Worm (Caenorhabditis elegans): ENCODE data around the gene W01F3.2.

W01F3.2 gene

ce11 chrV:20670625-20671024 lies 10.5 kb downstream of the W01F3.2 start:
- TF ChIP-seq ceh-45 (GFP tag; IDR thresholded peaks at IDR 0.05) = no peak

ce11 chrV:20680189-20680588 lies 20.1 kb downstream of the W01F3.2 start:
- no peak for TF ChIP-seq ceh-24 (tag; optimal IDR thresholded peaks at IDR 0.05)
- TF ChIP-seq pag-3 (tag; optimal IDR thresholded peaks at IDR 0.05; ENCODE audit: borderline replicate concordance) = no peak
- no peak for TF ChIP-seq pha-4 (tag; optimal IDR thresholded peaks at IDR 0.05)
- no peak for TF ChIP-seq sox-4 (tag; optimal IDR thresholded peaks at IDR 0.05)
- TF ChIP-seq che-1 (tag; optimal IDR thresholded peaks at IDR 0.05) = no peak
- no peak for TF ChIP-seq dve-1 (tag; optimal IDR thresholded peaks at IDR 0.05)
- TF ChIP-seq nhr-232 (tag; optimal IDR thresholded peaks at IDR 0.05) = no peak
- TF ChIP-seq ceh-45 (GFP tag; IDR thresholded peaks at IDR 0.05) = no peak
- no peak for TF ChIP-seq K02D7.2 (tag; optimal IDR thresholded peaks at IDR 0.05)

ce11 chrV:20681120-20681519 lies 21.0 kb downstream of the W01F3.2 start, which contains the start of gene srsx-35:
TSS of gene srsx-35 (plus strand) at chrV:20681420.
- no peak for TF ChIP-seq pha-2 (tag; optimal IDR thresholded peaks at IDR 0.05)
- TF ChIP-seq ztf-16 (tag; optimal IDR thresholded peaks at IDR 0.05) = no peak
- no peak for TF ChIP-seq nhr-11 (tag; optimal IDR thresholded peaks at IDR 0.05)
- TF ChIP-seq unc-42 (tag; optimal IDR thresholded peaks at IDR 0.05) = no peak
- TF ChIP-seq pha-4 (tag; optimal IDR thresholded peaks at IDR 0.05) = no peak
- no peak for TF ChIP-seq hlh-13 (GFP tag; optimal IDR thresholded peaks at IDR 0.05)
- TF ChIP-seq ceh-48 (tag; optimal IDR thresholded peaks at IDR 0.05) = no peak
- TF ChIP-seq T23F11.4 (GFP tag; optimal IDR thresholded peaks at IDR 0.05) = no peak
- no peak for TF ChIP-seq fkh-6 (tag; optimal IDR thresholded peaks at IDR 0.05)
- no peak for TF ChIP-seq ceh-45 (GFP tag; IDR thresholded peaks at IDR 0.05)
- no peak for TF ChIP-seq lim-6 (tag; optimal IDR thresholded peaks at IDR 0.05)
- no peak for TF ChIP-seq ref-2 (tag; optimal IDR thresholded peaks at IDR 0.05)
- TF ChIP-seq pax-1 (tag; optimal IDR thresholded peaks at IDR 0.05) = no peak
- no peak for TF ChIP-seq ceh-19 (GFP tag; optimal IDR thresholded peaks at IDR 0.05)
- TF ChIP-seq C38D4.7 (GFP tag; optimal IDR thresholded peaks at IDR 0.05) = no peak
- TF ChIP-seq che-1 (tag; optimal IDR thresholded peaks at IDR 0.05) = no peak
- TF ChIP-seq K02D7.2 (tag; optimal IDR thresholded peaks at IDR 0.05) = no peak
- TF ChIP-seq ahr-1 (tag; optimal IDR thresholded peaks at IDR 0.05) = no peak

ce11 chrV:20681824-20682223 lies 21.7 kb downstream of the W01F3.2 start:
- TF ChIP-seq ref-2 (tag; optimal IDR thresholded peaks at IDR 0.05) (peak; percentile 8), nfya-1 (tag; optimal IDR thresholded peaks at IDR 0.05) (no peak)

- no peak for TF ChIP-seq madf-2 (tag; optimal IDR thresholded peaks at IDR 0.05)
- no peak for TF ChIP-seq pat-9 (tag; optimal IDR thresholded peaks at IDR 0.05)
- no peak for TF ChIP-seq pha-2 (tag; optimal IDR thresholded peaks at IDR 0.05)
- TF ChIP-seq ceh-19 (GFP tag; optimal IDR thresholded peaks at IDR 0.05) = no peak
- TF ChIP-seq eyg-1 (tag; optimal IDR thresholded peaks at IDR 0.05) = no peak
Measured at ce11 chrV:20682309-20682708, 22.2 kb downstream of the W01F3.2 start.

- no peak for TF ChIP-seq sox-2 (GFP tag; IDR thresholded peaks at IDR 0.05)
- no peak for TF ChIP-seq ama-1 (optimal IDR thresholded peaks at IDR 0.05)
- no peak for TF ChIP-seq unc-42 (tag; optimal IDR thresholded peaks at IDR 0.05)
- no peak for TF ChIP-seq sox-4 (tag; optimal IDR thresholded peaks at IDR 0.05)
Measured at ce11 chrV:20685383-20685782, 25.3 kb downstream of the W01F3.2 start, which contains the start of gene klf-2. TSS of gene klf-2 (plus strand) at chrV:20685683.

ce11 chrV:20689481-20690039 lies 29.4 kb downstream of the W01F3.2 start, which contains the start of gene F53F8.3:
TSS of gene F53F8.3 (minus strand) at chrV:20689531.
- TF ChIP-seq mec-3 (tag; optimal IDR thresholded peaks at IDR 0.05; ENCODE audit: borderline replicate concordance) = no peak
- TF ChIP-seq ahr-1 (tag; optimal IDR thresholded peaks at IDR 0.05) = no peak
